Fruit fly (Drosophila melanogaster) whole organism, embryonic: ENCODE data around the gene CG10376.

ENCODE experiments used
- Aef1 ChIP-seq: fragments of 200-800 bp; sonication (Bioruptor generic); IDR thresholded peaks from 3 replicates; pipeline ENCODE4 v1.3.6; 2022; ENCODE audit warnings: missing biosample characterization, missing genetic modification characterization
- Antp ChIP-seq: fragments of 200-800 bp; sonication (Bioruptor generic); optimal IDR thresholded peaks from 3 replicates; lab custom pipeline; 2016; ENCODE audit warnings: missing biosample characterization, missing genetic modification characterization
- CG10431 ChIP-seq: fragments of 200-800 bp; sonication (Bioruptor generic); optimal IDR thresholded peaks from 3 replicates; lab custom pipeline; 2018; ENCODE audit warnings: missing biosample characterization, mild to moderate bottlenecking, missing genetic modification characterization
- CG10565 ChIP-seq: fragments of 200-800 bp; sonication (Bioruptor generic); optimal IDR thresholded peaks from 3 replicates; lab custom pipeline; 2016; ENCODE audit warnings: missing biosample characterization, mild to moderate bottlenecking, missing genetic modification characterization
- CG11456 ChIP-seq: fragments of 200-800 bp; sonication (Bioruptor generic); IDR thresholded peaks from 3 replicates; pipeline ENCODE4 v1.3.6; 2022; ENCODE audit warnings: missing biosample characterization, missing genetic modification characterization
- CG12659 ChIP-seq: fragments of 200-800 bp; sonication (Bioruptor generic); optimal IDR thresholded peaks from 3 replicates; lab custom pipeline; 2017; ENCODE audit warnings: mild to moderate bottlenecking, missing biosample characterization, missing genetic modification reagents, missing genetic modification characterization
- CG14441 ChIP-seq: fragments of 200-800 bp; sonication (Bioruptor generic); IDR thresholded peaks from 2 replicates; pipeline ENCODE4 v1.3.6; 2022; ENCODE audit warnings: missing biosample characterization, missing genetic modification characterization
- CG15073 ChIP-seq: fragments of 200-800 bp; sonication (Bioruptor generic); optimal IDR thresholded peaks from 2 replicates; lab custom pipeline; 2016; ENCODE audit warnings: missing biosample characterization, missing genetic modification characterization
- CG17359 ChIP-seq: fragments of 200-800 bp; sonication (Bioruptor generic); optimal IDR thresholded peaks from 3 replicates; lab custom pipeline; 2018; ENCODE audit warnings: missing biosample characterization, mild to moderate bottlenecking, missing genetic modification characterization, moderate library complexity
- CG17361 ChIP-seq: fragments of 200-800 bp; sonication (Bioruptor generic); IDR thresholded peaks from 3 replicates; pipeline ENCODE4 v1.3.6; 2022; ENCODE audit warnings: missing biosample characterization, missing genetic modification characterization
- CG18764 ChIP-seq: fragments of 200-800 bp; sonication (Bioruptor generic); optimal IDR thresholded peaks from 3 replicates; lab custom pipeline; 2016; ENCODE audit warnings: missing biosample characterization, missing genetic modification characterization
- CG2202 ChIP-seq: fragments of 200-800 bp; sonication (Bioruptor generic); optimal IDR thresholded peaks from 2 replicates; lab custom pipeline; 2018; ENCODE audit warnings: missing biosample characterization, mild to moderate bottlenecking, missing genetic modification characterization
- CG2712 ChIP-seq: fragments of 200-800 bp; optimal IDR thresholded peaks from 3 replicates; lab custom pipeline; 2019; ENCODE audit warnings: missing biosample characterization, mild to moderate bottlenecking, missing genetic modification characterization, moderate library complexity
- CG3065 ChIP-seq: fragments of 200-800 bp; sonication (Bioruptor generic); optimal IDR thresholded peaks from 2 replicates; lab custom pipeline; 2016; ENCODE audit warnings: missing biosample characterization, missing genetic modification characterization
- CG31224 ChIP-seq: fragments of 200-800 bp; sonication (Bioruptor generic); IDR thresholded peaks from 2 replicates; pipeline ENCODE4 v1.3.6; 2022; ENCODE audit warnings: missing biosample characterization, missing genetic modification characterization
- CG3281 ChIP-seq: fragments of 200-800 bp; sonication (Bioruptor generic); optimal IDR thresholded peaks from 3 replicates; lab custom pipeline; 2017; ENCODE audit warnings: missing biosample characterization, mild to moderate bottlenecking, missing genetic modification characterization
- CG4360 ChIP-seq: fragments of 200-800 bp; sonication (Bioruptor generic); IDR thresholded peaks from 2 replicates; pipeline ENCODE4 v1.3.6; 2022; ENCODE audit warnings: missing biosample characterization, missing genetic modification characterization
- CG4730 ChIP-seq: fragments of 200-800 bp; sonication (Bioruptor generic); IDR thresholded peaks from 2 replicates; pipeline ENCODE4 v1.3.6; 2022; ENCODE audit warnings: missing biosample characterization, missing genetic modification characterization
- CG5180 ChIP-seq: fragments of 200-800 bp; sonication (Bioruptor generic); optimal IDR thresholded peaks from 3 replicates; lab custom pipeline; 2017; ENCODE audit warnings: missing biosample characterization, missing genetic modification characterization, mild to moderate bottlenecking, moderate library complexity, missing genetic modification reagents
- CG6654 ChIP-seq: fragments of 200-800 bp; sonication (Bioruptor generic); optimal IDR thresholded peaks from 2 replicates; lab custom pipeline; 2017; ENCODE audit warnings: missing biosample characterization, mild to moderate bottlenecking, missing genetic modification characterization
- CG6765 ChIP-seq: fragments of 200-800 bp; sonication (Bioruptor generic); optimal IDR thresholded peaks from 3 replicates; lab custom pipeline; 2017; ENCODE audit warnings: missing biosample characterization, mild to moderate bottlenecking, missing genetic modification characterization
- CG7271 ChIP-seq: fragments of 200-800 bp; sonication (Bioruptor generic); optimal IDR thresholded peaks from 2 replicates; lab custom pipeline; 2018; ENCODE audit warnings: missing biosample characterization, mild to moderate bottlenecking, missing genetic modification characterization, moderate library complexity
- CG9817 ChIP-seq: fragments of 200-800 bp; sonication (Bioruptor generic); optimal IDR thresholded peaks from 2 replicates; lab custom pipeline; 2018; ENCODE audit warnings: missing biosample characterization, mild to moderate bottlenecking, missing genetic modification characterization, moderate library complexity
- Chrac-16 ChIP-seq: fragments of 200-800 bp; sonication (Bioruptor generic); optimal IDR thresholded peaks from 3 replicates; lab custom pipeline; 2016; ENCODE audit warnings: missing biosample characterization, missing genetic modification characterization
- CrebB ChIP-seq: fragments of 200-800 bp; sonication (Bioruptor generic); optimal IDR thresholded peaks from 3 replicates; lab custom pipeline; 2018; ENCODE audit warnings: missing biosample characterization, mild to moderate bottlenecking, missing genetic modification characterization
- D19B ChIP-seq: fragments of 200-800 bp; sonication (Bioruptor generic); optimal IDR thresholded peaks from 2 replicates; lab custom pipeline; 2017; ENCODE audit warnings: missing biosample characterization, mild to moderate bottlenecking, missing genetic modification characterization
- Dip2 ChIP-seq: fragments of 200-800 bp; sonication (Bioruptor generic); IDR thresholded peaks from 2 replicates; pipeline ENCODE4 v1.3.6; 2022; ENCODE audit warnings: missing biosample characterization, missing genetic modification characterization
- Ets97D ChIP-seq: fragments of 200-800 bp; sonication (Bioruptor generic); optimal IDR thresholded peaks from 3 replicates; lab custom pipeline; 2016; ENCODE audit warnings: missing biosample characterization, missing genetic modification characterization
- Max ChIP-seq: fragments of 200-800 bp; sonication (Bioruptor generic); optimal IDR thresholded peaks from 2 replicates; lab custom pipeline; 2016; ENCODE audit warnings: missing biosample characterization, mild to moderate bottlenecking, missing genetic modification characterization
- NK7.1 ChIP-seq: fragments of 200-800 bp; sonication (Bioruptor generic); optimal IDR thresholded peaks from 3 replicates; lab custom pipeline; 2016; ENCODE audit warnings: missing biosample characterization, missing genetic modification characterization
- PHDP ChIP-seq: fragments of 200-800 bp; sonication (Bioruptor generic); optimal IDR thresholded peaks from 3 replicates; lab custom pipeline; 2018; ENCODE audit warnings: missing biosample characterization, mild to moderate bottlenecking, missing genetic modification characterization, moderate library complexity
- Rx ChIP-seq: fragments of 200-800 bp; sonication (Bioruptor generic); IDR thresholded peaks from 2 replicates; pipeline ENCODE4 v1.3.6; 2022; ENCODE audit warnings: missing biosample characterization, missing genetic modification characterization
- ab ChIP-seq: fragments of 200-800 bp; sonication (Bioruptor generic); optimal IDR thresholded peaks from 2 replicates; lab custom pipeline; 2016; ENCODE audit warnings: missing biosample characterization, missing genetic modification characterization
- ash1 ChIP-seq: fragments of 200-800 bp; sonication (Bioruptor generic); optimal IDR thresholded peaks from 2 replicates; lab custom pipeline; 2018; ENCODE audit warnings: missing biosample characterization, mild to moderate bottlenecking, missing genetic modification characterization
- bcd ChIP-seq: fragments of 200-800 bp; sonication (Bioruptor generic); optimal IDR thresholded peaks from 2 replicates; lab custom pipeline; 2017; ENCODE audit warnings: missing biosample characterization, mild to moderate bottlenecking, missing genetic modification characterization
- cato ChIP-seq: fragments of 200-800 bp; sonication (Bioruptor generic); optimal IDR thresholded peaks from 2 replicates; lab custom pipeline; 2016; ENCODE audit warnings: missing biosample characterization, missing genetic modification characterization, borderline replicate concordance
- chif ChIP-seq, 2 experiments: fragments of 200-800 bp; sonication (Bioruptor generic); optimal IDR thresholded peaks; 3 replicates each; lab custom pipeline; 2016; ENCODE audit warnings: missing biosample characterization in 2 of 2, missing genetic modification characterization in 2 of 2
- corto ChIP-seq: fragments of 200-800 bp; sonication (Bioruptor generic); optimal IDR thresholded peaks from 2 replicates; lab custom pipeline; 2016; ENCODE audit warnings: missing biosample characterization, mild to moderate bottlenecking, missing genetic modification characterization, moderate library complexity
- crol ChIP-seq: fragments of 200-800 bp; sonication (Bioruptor generic); IDR thresholded peaks from 2 replicates; pipeline ENCODE4 v1.3.6; 2022; ENCODE audit warnings: missing biosample characterization, missing genetic modification characterization
- da ChIP-seq: fragments of 200-800 bp; sonication (Bioruptor generic); optimal IDR thresholded peaks from 2 replicates; lab custom pipeline; 2016; ENCODE audit warnings: missing biosample characterization, missing genetic modification characterization
- dan ChIP-seq: fragments of 200-800 bp; sonication (Bioruptor generic); IDR thresholded peaks from 2 replicates; pipeline ENCODE4 v1.3.6; 2022; ENCODE audit warnings: missing biosample characterization, missing genetic modification characterization
- dpn ChIP-seq, 2 experiments: fragments of 200-800 bp; sonication (Bioruptor generic); optimal IDR thresholded peaks; 3 replicates each; lab custom pipeline; 2016; ENCODE audit warnings: missing biosample characterization in 2 of 2, missing genetic modification characterization in 2 of 2
- dysf ChIP-seq: fragments of 200-800 bp; sonication (Bioruptor generic); IDR thresholded peaks from 3 replicates; pipeline ENCODE4 v1.3.6; 2022; ENCODE audit warnings: missing biosample characterization, missing genetic modification characterization
- lbe ChIP-seq: fragments of 200-800 bp; sonication (Bioruptor generic); optimal IDR thresholded peaks from 2 replicates; lab custom pipeline; 2016; ENCODE audit warnings: missing biosample characterization, mild to moderate bottlenecking, missing genetic modification characterization
- maf-S ChIP-seq: fragments of 200-800 bp; sonication (Bioruptor generic); optimal IDR thresholded peaks from 2 replicates; lab custom pipeline; 2016; ENCODE audit warnings: missing biosample characterization, missing genetic modification characterization
- mld ChIP-seq: fragments of 200-800 bp; sonication (Bioruptor generic); IDR thresholded peaks from 3 replicates; pipeline ENCODE4 v1.3.6; 2022; ENCODE audit warnings: missing biosample characterization, missing genetic modification characterization; ENCODE audit not compliant: partially characterized antibody
- run ChIP-seq: fragments of 200-800 bp; sonication (Bioruptor generic); optimal IDR thresholded peaks from 3 replicates; lab custom pipeline; 2018; ENCODE audit warnings: missing biosample characterization, mild to moderate bottlenecking, missing genetic modification characterization
- slou ChIP-seq: fragments of 200-800 bp; sonication (Bioruptor generic); optimal IDR thresholded peaks from 3 replicates; lab custom pipeline; 2016; ENCODE audit warnings: missing biosample characterization, missing genetic modification characterization
- tin ChIP-seq: fragments of 200-800 bp; sonication (Bioruptor generic); optimal IDR thresholded peaks from 3 replicates; lab custom pipeline; 2016; ENCODE audit warnings: missing biosample characterization, missing genetic modification characterization

The CG10376 gene

DNA sequence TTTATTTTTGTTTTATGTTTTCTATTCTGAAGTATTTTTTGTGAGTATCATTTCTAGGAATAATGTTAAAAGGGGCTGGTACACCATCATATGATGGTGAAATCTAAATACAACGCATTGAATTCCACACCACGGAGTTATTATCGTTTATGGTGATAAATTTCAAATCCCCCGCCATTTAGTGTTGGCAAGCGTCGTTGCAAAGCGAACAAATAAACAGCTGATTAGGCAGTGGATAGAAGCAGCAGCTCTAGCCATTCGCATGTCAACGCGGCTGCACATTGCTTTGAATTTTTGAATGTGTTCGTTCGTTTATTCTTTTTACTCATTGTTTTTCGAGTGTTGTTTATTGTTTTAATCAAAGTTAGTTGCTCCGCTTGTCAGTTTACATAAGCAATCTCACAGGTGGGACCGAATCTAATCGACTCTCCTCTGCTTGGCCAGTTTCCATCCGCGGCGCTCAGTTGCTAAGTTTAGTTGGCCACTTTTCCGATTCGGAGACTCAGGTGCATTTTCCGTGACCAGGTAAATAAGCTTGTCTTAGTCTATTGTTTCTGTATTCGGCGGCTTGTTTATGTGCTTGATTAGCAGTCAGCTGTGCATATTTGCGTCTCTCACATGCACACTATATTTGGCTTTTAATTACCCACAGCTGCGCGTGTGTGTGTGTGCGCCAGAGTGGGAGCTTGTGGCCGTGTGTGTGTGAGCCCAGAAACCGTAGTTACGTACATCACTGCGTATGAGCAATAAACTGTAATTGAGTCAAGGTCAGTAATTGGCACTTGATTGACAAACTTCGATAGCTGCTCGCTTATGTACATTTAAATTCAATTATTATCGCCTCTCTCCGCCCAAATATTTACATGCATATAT, 25.7 kb downstream of the CG10376 start, which contains the start of the genes Mst36Fa and CG31751 (continued):
- TF ChIP-seq Rx (no peak), CG4360 (GFP tag; lab: Robert Waterston, UW) (peak; percentile 59), cato (no peak), CG12659 (peak; percentile 88), Antp (GFP tag; lab: Kevin White, UChicago) (peak; percentile 68), Aef1 (GFP tag; lab: Robert Waterston, UW) (no peak), crol (GFP tag; lab: Robert Waterston, UW) (no peak), CG10431 (peak; percentile 82), ab (GFP tag; lab: Kevin White, UChicago) (no peak), CG11456 (peak; percentile 83), CG10565 (GFP tag; lab: Kevin White, UChicago) (no peak), CG18764 (GFP tag; lab: Kevin White, UChicago) (peak; percentile 65), CG17359 (peak; percentile 85), CG6765 (GFP tag; lab: Kevin White, UChicago) (peak; percentile 87), CG15073 (GFP tag; lab: Kevin White, UChicago) (no peak), slou (GFP tag; lab: Kevin White, UChicago) (peak; percentile 39), Chrac-16 (no peak), CG2202 (peak; percentile 62), Dip2 (GFP tag; lab: Robert Waterston, UW) (no peak), dysf (peak; percentile 56; the same call in 1 of the 3 replicates), corto (no peak), CG6654 (GFP tag; lab: Kevin White, UChicago) (peak; percentile 29), run (peak; percentile 27), CG14441 (peak; percentile 62), CG4730 (GFP tag; lab: Robert Waterston, UW) (no peak), D19B (GFP tag; lab: Kevin White, UChicago) (peak; percentile 29), dpn (GFP tag; optimal IDR thresholded peaks at IDR 0.05; lab: Kevin White, UChicago) (peak; percentile 63 to 70), dan (GFP tag; lab: Robert Waterston, UW) (no peak), CG7271 (tag; lab: Kevin White, UChicago) (no peak), lbe (GFP tag; lab: Kevin White, UChicago) (no peak), mld (GFP tag; lab: Robert Waterston, UW) (no peak), CG2712 (tag; lab: Kevin White, UChicago) (peak; percentile 45), CG5180 (GFP tag; lab: Kevin White, UChicago) (peak; percentile 80), CG3065 (GFP tag; lab: Kevin White, UChicago) (peak; percentile 74), CG31224 (GFP tag; lab: Robert Waterston, UW) (no peak), chif (GFP tag; optimal IDR thresholded peaks at IDR 0.05; lab: Kevin White, UChicago) (peak; percentile 42 to 75), da (GFP tag; lab: Kevin White, UChicago) (peak; percentile 71), CrebB (peak; percentile 91), ash1 (GFP tag; lab: Kevin White, UChicago) (peak; percentile 88), CG3281 (peak; percentile 80), tin (GFP tag; lab: Kevin White, UChicago) (peak; percentile 35), CG17361 (GFP tag; lab: Robert Waterston, UW) (no peak; the same call in 2 of the 3 replicates), CG9817 (tag; lab: Kevin White, UChicago) (peak; percentile 74), maf-S (GFP tag; lab: Kevin White, UChicago) (peak; percentile 75), Ets97D (peak; percentile 42), NK7.1 (GFP tag; lab: Kevin White, UChicago) (peak; percentile 81), bcd (peak; percentile 72), Max (peak; percentile 57), PHDP (tag; lab: Kevin White, UChicago) (peak; percentile 77)
